Fruit fly (Drosophila melanogaster): Measurements from ENCODE around the gene Rad9.
A peak's percentile ranks its signal among the peaks of the same experiment; 100 is the strongest.

The Rad9 gene

DNA sequence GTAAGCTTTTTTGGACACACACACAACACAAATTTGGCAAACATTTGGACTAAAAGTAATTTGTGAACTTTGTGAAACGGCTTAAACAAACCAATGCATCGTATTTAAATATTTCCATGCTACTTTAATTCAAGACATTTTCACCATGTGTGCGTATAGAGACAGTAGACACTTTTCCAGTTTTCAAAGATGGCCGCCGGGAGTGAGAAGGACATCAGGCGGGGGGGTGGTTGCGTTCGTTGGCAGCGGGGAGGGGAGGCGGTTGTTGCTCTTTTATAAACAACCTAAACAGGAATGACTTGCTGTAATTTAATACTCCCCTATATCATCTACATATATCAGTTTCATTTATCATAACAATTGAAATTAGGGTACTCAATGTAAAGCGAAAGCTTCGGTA lies 18.9 kb downstream of the Rad9 start:
- TF ChIP-seq Eip78C (GFP tag), result no peak
- no peak for TF ChIP-seq svp (GFP tag)
- TF ChIP-seq esn (GFP tag; optimal IDR thresholded peaks at IDR 0.05), result no peak
- TF ChIP-seq CG8632 (GFP tag; optimal IDR thresholded peaks at IDR 0.05), result no peak
- TF ChIP-seq Hr4 (GFP tag; optimal IDR thresholded peaks at IDR 0.05), result no peak
- no peak for TF ChIP-seq CG6854 (GFP tag; optimal IDR thresholded peaks at IDR 0.05)
- no peak for TF ChIP-seq Hr38 (GFP tag; optimal IDR thresholded peaks at IDR 0.05)

DNA sequence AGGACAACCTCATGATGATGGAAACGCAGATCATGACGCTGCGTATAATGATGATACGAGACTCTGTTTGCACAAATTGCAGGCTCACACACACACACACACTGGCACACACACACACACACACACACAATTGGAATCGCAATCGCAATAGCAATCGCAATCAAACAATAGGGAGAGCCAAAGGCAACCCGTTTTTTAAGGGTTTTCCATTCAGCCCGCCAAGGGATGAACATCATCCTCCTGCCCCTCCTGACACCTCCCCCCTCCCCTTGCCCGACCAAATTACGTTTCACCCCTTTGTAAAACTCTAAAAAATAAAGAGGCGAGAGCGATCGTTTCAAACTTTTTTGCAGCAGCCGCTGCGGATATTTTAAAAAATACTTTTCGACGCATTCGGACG lies 20.1 kb downstream of the Rad9 start:
- TF ChIP-seq CG8632 (GFP tag; optimal IDR thresholded peaks at IDR 0.05) (no peak), Hr38 (GFP tag; optimal IDR thresholded peaks at IDR 0.05) (no peak), fd59A (GFP tag; optimal IDR thresholded peaks at IDR 0.05) (no peak), CG15336 (GFP tag; IDR thresholded peaks at IDR 0.05) (no peak), esn (GFP tag; optimal IDR thresholded peaks at IDR 0.05) (no peak), spab (GFP tag; optimal IDR thresholded peaks at IDR 0.05) (no peak), ss (GFP tag; optimal IDR thresholded peaks at IDR 0.05) (no peak), vri (GFP tag; optimal IDR thresholded peaks at IDR 0.05) (no peak), CG4318 (GFP tag; optimal IDR thresholded peaks at IDR 0.05) (no peak), Eip78C (GFP tag) (no peak)

DNA sequence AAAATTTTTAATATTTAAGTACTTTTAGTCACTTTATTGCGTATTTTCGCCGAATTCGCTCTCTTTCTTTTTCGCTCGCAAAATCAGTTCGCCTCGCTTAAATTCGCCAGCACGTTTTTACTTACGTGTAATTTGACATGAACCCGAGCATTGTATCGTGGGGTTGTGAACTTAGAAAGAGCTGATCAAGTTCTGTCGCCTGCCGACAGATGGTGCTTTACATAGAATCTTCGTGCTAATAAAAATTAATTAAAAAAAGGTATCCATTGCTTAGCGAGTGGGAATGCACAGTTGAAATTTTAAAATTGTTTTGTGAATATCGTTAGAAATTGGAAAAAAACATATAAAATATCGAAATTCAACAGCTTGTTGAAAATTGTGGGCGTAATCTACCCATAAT lies 23.9 kb downstream of the Rad9 start:
- TF ChIP-seq OdsH (GFP tag; optimal IDR thresholded peaks at IDR 0.05) (peak; percentile 43), CG1621 (tag; optimal IDR thresholded peaks at IDR 0.05) (no peak), cyc (GFP tag; optimal IDR thresholded peaks at IDR 0.05) (peak; percentile 59), Eip93F (GFP tag; optimal IDR thresholded peaks at IDR 0.05) (peak; percentile 1), Hr38 (GFP tag; optimal IDR thresholded peaks at IDR 0.05) (no peak), fkh (GFP tag; optimal IDR thresholded peaks at IDR 0.05) (no peak), Hr4 (GFP tag; optimal IDR thresholded peaks at IDR 0.05) (peak; percentile 35), lz (GFP tag; optimal IDR thresholded peaks at IDR 0.05) (peak; percentile 56), pdm3 (GFP tag; optimal IDR thresholded peaks at IDR 0.05) (peak; percentile 66), CG11762 (GFP tag; optimal IDR thresholded peaks at IDR 0.05; ENCODE audit: insufficient read depth) (no peak), CG31627 (GFP tag; optimal IDR thresholded peaks at IDR 0.05) (peak; percentile 63), CG8319 (GFP tag; optimal IDR thresholded peaks at IDR 0.05) (peak; percentile 0), dsx (GFP tag; optimal IDR thresholded peaks at IDR 0.05; ENCODE audit: poor library complexity, severe bottlenecking) (no peak), vri (GFP tag; optimal IDR thresholded peaks at IDR 0.05) (peak; percentile 10), Met (GFP tag; optimal IDR thresholded peaks at IDR 0.05) (peak; percentile 46), CG3032 (tag; optimal IDR thresholded peaks at IDR 0.05) (peak; percentile 39), CG6808 (GFP tag; optimal IDR thresholded peaks at IDR 0.05) (no peak), CG9139 (GFP tag; optimal IDR thresholded peaks at IDR 0.05) (no peak), achi (GFP tag; optimal IDR thresholded peaks at IDR 0.05) (peak; percentile 16), Hr39 (GFP tag; optimal IDR thresholded peaks at IDR 0.05) (peak; percentile 53), CG7368 (GFP tag; optimal IDR thresholded peaks at IDR 0.05) (peak; percentile 13), CG34406 (GFP tag; optimal IDR thresholded peaks at IDR 0.05) (no peak), acj6 (GFP tag; optimal IDR thresholded peaks at IDR 0.05) (peak; percentile 25), CG6792 (GFP tag; optimal IDR thresholded peaks at IDR 0.05) (peak; percentile 17), eg (GFP tag; IDR thresholded peaks at IDR 0.05) (no peak), CG11902 (GFP tag; optimal IDR thresholded peaks at IDR 0.05) (no peak), CG16779 (tag; optimal IDR thresholded peaks at IDR 0.05) (no peak), Smox (GFP tag; optimal IDR thresholded peaks at IDR 0.05) (peak; percentile 37), fd59A (GFP tag; optimal IDR thresholded peaks at IDR 0.05) (no peak), dac (GFP tag; optimal IDR thresholded peaks at IDR 0.05) (no peak), esn (GFP tag; optimal IDR thresholded peaks at IDR 0.05) (peak; percentile 66), Ets21C (GFP tag; optimal IDR thresholded peaks at IDR 0.05) (no peak), Eip75B (GFP tag; optimal IDR thresholded peaks at IDR 0.05) (peak; percentile 44), Blimp-1 (GFP tag; optimal IDR thresholded peaks at IDR 0.05) (no peak), Lpt (GFP tag; optimal IDR thresholded peaks at IDR 0.05) (no peak), Ets96B (tag; optimal IDR thresholded peaks at IDR 0.05) (no peak)
